Fruit fly (Drosophila melanogaster) whole organism, pupa: ENCODE measurements around the gene Ice2.

ENCODE experiments used
- CG14655 ChIP-seq: fragments of 200-800 bp; sonication (Bioruptor generic); optimal IDR thresholded peaks from 3 replicates; lab custom pipeline; 2017; ENCODE audit warnings: mild to moderate bottlenecking, missing biosample characterization, missing genetic modification reagents, missing genetic modification characterization
- CG15710 ChIP-seq: fragments of 200-800 bp; sonication (Bioruptor generic); optimal IDR thresholded peaks from 2 replicates; lab custom pipeline; 2018; ENCODE audit warnings: missing biosample characterization, mild to moderate bottlenecking, missing genetic modification characterization, moderate library complexity
- CG32121 ChIP-seq: fragments of 200-800 bp; sonication (Bioruptor generic); IDR thresholded peaks from 2 replicates; pipeline ENCODE4 v1.3.6; 2022; ENCODE audit warnings: missing biosample characterization, missing genetic modification characterization
- CG4496 ChIP-seq: fragments of 200-800 bp; sonication (Bioruptor generic); IDR thresholded peaks from 3 replicates; pipeline ENCODE4 v1.3.6; 2022; ENCODE audit warnings: missing biosample characterization, missing genetic modification characterization
- CG8301 ChIP-seq: fragments of 200-800 bp; sonication (Bioruptor generic); optimal IDR thresholded peaks from 2 replicates; lab custom pipeline; 2018; ENCODE audit warnings: missing biosample characterization, mild to moderate bottlenecking, missing genetic modification characterization
- CG9948 ChIP-seq: fragments of 200-800 bp; sonication (Bioruptor generic); optimal IDR thresholded peaks from 2 replicates; lab custom pipeline; 2018; ENCODE audit warnings: missing biosample characterization, mild to moderate bottlenecking, missing genetic modification characterization, moderate library complexity
- D1 ChIP-seq: fragments of 200-800 bp; sonication (Bioruptor generic); optimal IDR thresholded peaks from 2 replicates; lab custom pipeline; 2018; ENCODE audit warnings: missing biosample characterization, mild to moderate bottlenecking, missing genetic modification characterization, moderate library complexity
- EcR ChIP-seq: fragments of 200-800 bp; sonication (Bioruptor generic); optimal IDR thresholded peaks from 3 replicates; lab custom pipeline; 2019; ENCODE audit warnings: missing biosample characterization, missing genetic modification characterization, mild to moderate bottlenecking, moderate library complexity, missing genetic modification reagents
- Pif1A ChIP-seq: fragments of 200-800 bp; sonication (Bioruptor generic); optimal IDR thresholded peaks from 3 replicates; lab custom pipeline; 2016; ENCODE audit warnings: missing biosample characterization, missing genetic modification characterization
- Snoo ChIP-seq: fragments of 200-800 bp; sonication (Bioruptor generic); optimal IDR thresholded peaks from 3 replicates; lab custom pipeline; 2017; ENCODE audit warnings: missing biosample characterization, mild to moderate bottlenecking, missing genetic modification characterization, inconsistent platforms
- rn ChIP-seq: fragments of 200-800 bp; sonication (Bioruptor generic); IDR thresholded peaks from 2 replicates; pipeline ENCODE4 v1.3.6; 2022; ENCODE audit warnings: missing biosample characterization, missing genetic modification characterization

- TF ChIP-seq Pif1A (GFP tag; lab: Kevin White, UChicago), result no peak
- TF ChIP-seq CG15710 (tag; lab: Kevin White, UChicago), result no peak
- no peak for TF ChIP-seq CG9948 (tag; lab: Kevin White, UChicago)
- no peak for TF ChIP-seq rn (GFP tag; lab: Robert Waterston, UW)
- TF ChIP-seq CG4496 (GFP tag; lab: Robert Waterston, UW), result no peak
- TF ChIP-seq D1, result no peak
- TF ChIP-seq EcR (GFP tag; lab: Kevin White, UChicago), result peak; percentile 96
- TF ChIP-seq CG32121 (GFP tag; lab: Robert Waterston, UW), result no peak
- TF ChIP-seq CG14655, result no peak
- no peak for TF ChIP-seq Snoo (tag; lab: Kevin White, UChicago)
- TF ChIP-seq CG8301 (tag; lab: Kevin White, UChicago), result no peak
These were observed 5.8 kb upstream of the Ice2 start for dm6 chr3R:21124225-21124624.
